Fruit fly (Drosophila melanogaster) whole organism, pupa: ENCODE results near the gene CG14369.

ENCODE experiments used
- CG10348 ChIP-seq: fragments of 200-800 bp; sonication (Bioruptor generic); IDR thresholded peaks from 2 replicates; pipeline ENCODE4 v1.3.6; 2022; ENCODE audit warnings: missing biosample characterization, missing genetic modification characterization
- CG12605 ChIP-seq: fragments of 200-800 bp; sonication (Bioruptor generic); IDR thresholded peaks from 2 replicates; pipeline ENCODE4 v1.3.6; 2022; ENCODE audit warnings: missing biosample characterization, missing genetic modification characterization
- CG13204 ChIP-seq: fragments of 200-800 bp; sonication (Bioruptor generic); optimal IDR thresholded peaks from 2 replicates; lab custom pipeline; 2018; ENCODE audit warnings: missing biosample characterization, mild to moderate bottlenecking, missing genetic modification characterization, moderate library complexity
- CG14655 ChIP-seq: fragments of 200-800 bp; sonication (Bioruptor generic); optimal IDR thresholded peaks from 3 replicates; lab custom pipeline; 2017; ENCODE audit warnings: mild to moderate bottlenecking, missing biosample characterization, missing genetic modification reagents, missing genetic modification characterization
- CG15710 ChIP-seq: fragments of 200-800 bp; sonication (Bioruptor generic); optimal IDR thresholded peaks from 2 replicates; lab custom pipeline; 2018; ENCODE audit warnings: missing biosample characterization, mild to moderate bottlenecking, missing genetic modification characterization, moderate library complexity
- CG17806 ChIP-seq: fragments of 200-800 bp; sonication (Bioruptor generic); optimal IDR thresholded peaks from 2 replicates; lab custom pipeline; 2018; ENCODE audit warnings: missing biosample characterization, mild to moderate bottlenecking, missing genetic modification characterization, moderate library complexity
- CG32121 ChIP-seq: fragments of 200-800 bp; sonication (Bioruptor generic); IDR thresholded peaks from 2 replicates; pipeline ENCODE4 v1.3.6; 2022; ENCODE audit warnings: missing biosample characterization, missing genetic modification characterization
- CG34367 ChIP-seq: fragments of 200-800 bp; sonication (Bioruptor generic); optimal IDR thresholded peaks from 2 replicates; lab custom pipeline; 2018; ENCODE audit warnings: missing biosample characterization, mild to moderate bottlenecking, missing genetic modification characterization
- CG4496 ChIP-seq: fragments of 200-800 bp; sonication (Bioruptor generic); IDR thresholded peaks from 3 replicates; pipeline ENCODE4 v1.3.6; 2022; ENCODE audit warnings: missing biosample characterization, missing genetic modification characterization
- CG8159 ChIP-seq: fragments of 200-800 bp; sonication (Bioruptor generic); optimal IDR thresholded peaks from 3 replicates; lab custom pipeline; 2018; ENCODE audit warnings: missing biosample characterization, mild to moderate bottlenecking, missing genetic modification characterization, moderate library complexity
- CG8301 ChIP-seq: fragments of 200-800 bp; sonication (Bioruptor generic); optimal IDR thresholded peaks from 2 replicates; lab custom pipeline; 2018; ENCODE audit warnings: missing biosample characterization, mild to moderate bottlenecking, missing genetic modification characterization
- CG9948 ChIP-seq: fragments of 200-800 bp; sonication (Bioruptor generic); optimal IDR thresholded peaks from 2 replicates; lab custom pipeline; 2018; ENCODE audit warnings: missing biosample characterization, mild to moderate bottlenecking, missing genetic modification characterization, moderate library complexity
- D1 ChIP-seq: fragments of 200-800 bp; sonication (Bioruptor generic); optimal IDR thresholded peaks from 2 replicates; lab custom pipeline; 2018; ENCODE audit warnings: missing biosample characterization, mild to moderate bottlenecking, missing genetic modification characterization, moderate library complexity
- EcR ChIP-seq: fragments of 200-800 bp; sonication (Bioruptor generic); optimal IDR thresholded peaks from 3 replicates; lab custom pipeline; 2019; ENCODE audit warnings: missing biosample characterization, missing genetic modification characterization, mild to moderate bottlenecking, moderate library complexity, missing genetic modification reagents
- Ets98B ChIP-seq: fragments of 200-800 bp; sonication (Bioruptor generic); IDR thresholded peaks from 2 replicates; pipeline ENCODE4 v1.3.6; 2022; ENCODE audit warnings: missing biosample characterization, missing genetic modification characterization
- Pif1A ChIP-seq: fragments of 200-800 bp; sonication (Bioruptor generic); optimal IDR thresholded peaks from 3 replicates; lab custom pipeline; 2016; ENCODE audit warnings: missing biosample characterization, missing genetic modification characterization
- Pif1B ChIP-seq: fragments of 200-800 bp; sonication (Bioruptor generic); optimal IDR thresholded peaks from 3 replicates; lab custom pipeline; 2016; ENCODE audit warnings: missing biosample characterization, missing genetic modification characterization
- Snoo ChIP-seq: fragments of 200-800 bp; sonication (Bioruptor generic); optimal IDR thresholded peaks from 3 replicates; lab custom pipeline; 2017; ENCODE audit warnings: missing biosample characterization, mild to moderate bottlenecking, missing genetic modification characterization, inconsistent platforms
- fd96Ca ChIP-seq: fragments of 200-800 bp; sonication (Bioruptor generic); IDR thresholded peaks from 3 replicates; pipeline ENCODE4 v1.3.6; 2022; ENCODE audit warnings: missing biosample characterization, missing genetic modification characterization
- gl ChIP-seq: fragments of 200-800 bp; sonication (Bioruptor generic); optimal IDR thresholded peaks from 2 replicates; lab custom pipeline; 2018; ENCODE audit warnings: missing biosample characterization, mild to moderate bottlenecking, missing genetic modification characterization
- rn ChIP-seq: fragments of 200-800 bp; sonication (Bioruptor generic); IDR thresholded peaks from 2 replicates; pipeline ENCODE4 v1.3.6; 2022; ENCODE audit warnings: missing biosample characterization, missing genetic modification characterization

Gene CG14369

dm6 chr3R:13596409-13596808, 4.0 kb upstream of the CG14369 start:
- TF ChIP-seq CG12605 (GFP tag; lab: Robert Waterston, UW) (no peak), EcR (no peak)

dm6 chr3R:13587697-13588096, 4.8 kb downstream of the CG14369 start, which contains the start of gene CG14370:
CG14370 (plus strand) TSS chr3R:13587997.
- TF ChIP-seq CG8301, result no peak
- no peak for TF ChIP-seq CG10348 (GFP tag; lab: Robert Waterston, UW)
- TF ChIP-seq Pif1A (GFP tag; lab: Kevin White, UChicago), result no peak
- TF ChIP-seq CG9948 (tag; lab: Kevin White, UChicago), result no peak
- TF ChIP-seq CG17806 (tag; lab: Kevin White, UChicago), result no peak
- TF ChIP-seq CG4496 (GFP tag; lab: Robert Waterston, UW), result no peak
- no peak for TF ChIP-seq Snoo (tag; lab: Kevin White, UChicago)
- TF ChIP-seq CG34367 (tag; lab: Kevin White, UChicago), result no peak
- TF ChIP-seq gl, result no peak
- TF ChIP-seq Pif1B, result no peak
- TF ChIP-seq rn (GFP tag; lab: Robert Waterston, UW), result no peak
- no peak for TF ChIP-seq CG8159 (tag; lab: Kevin White, UChicago)
- TF ChIP-seq, all 21 proteins: peak for 0

- TF ChIP-seq CG12605 (GFP tag; lab: Robert Waterston, UW) (peak; percentile 8; the same call in 1 of the 2 replicates), Snoo (tag; lab: Kevin White, UChicago) (no peak), CG34367 (tag; lab: Kevin White, UChicago) (no peak), CG8301 (no peak), CG4496 (GFP tag; lab: Robert Waterston, UW) (peak; percentile 71), CG13204 (GFP tag; lab: Kevin White, UChicago) (no peak)
Observed at dm6 chr3R:13553875-13554399, 38.5 kb downstream of the CG14369 start.

- no peak for TF ChIP-seq D1 (tag; lab: Kevin White, UChicago)
- no peak for TF ChIP-seq CG32121 (GFP tag; lab: Robert Waterston, UW)
- no peak for TF ChIP-seq CG13204 (GFP tag; lab: Kevin White, UChicago)
- no peak for TF ChIP-seq Pif1B
- TF ChIP-seq Pif1A (GFP tag; lab: Kevin White, UChicago), result no peak
- TF ChIP-seq CG8159 (tag; lab: Kevin White, UChicago), result no peak
- no peak for TF ChIP-seq CG10348 (GFP tag; lab: Robert Waterston, UW)
- no peak for TF ChIP-seq CG34367 (tag; lab: Kevin White, UChicago)
- TF ChIP-seq CG15710, result no peak
- no peak for TF ChIP-seq Ets98B (GFP tag; lab: Robert Waterston, UW)
- no peak for TF ChIP-seq EcR
Observed at dm6 chr3R:13553152-13553874, 39.1 kb downstream of the CG14369 start.

- TF ChIP-seq CG34367 (tag; lab: Kevin White, UChicago), result peak; percentile 11
- TF ChIP-seq CG9948 (tag; lab: Kevin White, UChicago), result peak; percentile 49
- TF ChIP-seq CG12605 (GFP tag; lab: Robert Waterston, UW), result no peak
- no peak for TF ChIP-seq rn (GFP tag; lab: Robert Waterston, UW)
- TF ChIP-seq CG17806 (tag; lab: Kevin White, UChicago), result peak; percentile 17
- TF ChIP-seq CG32121 (GFP tag; lab: Robert Waterston, UW), result peak; percentile 11; the same call in 1 of the 2 replicates
- TF ChIP-seq fd96Ca, result no peak
- TF ChIP-seq EcR, result no peak
- peak; percentile 10 for TF ChIP-seq Pif1B
- no peak for TF ChIP-seq CG4496 (GFP tag; lab: Robert Waterston, UW)
- TF ChIP-seq gl, result no peak
- TF ChIP-seq CG8301, result peak; percentile 55
- peak; percentile 35 for TF ChIP-seq Pif1A (GFP tag; lab: Kevin White, UChicago)
- peak; percentile 55 for TF ChIP-seq CG8159 (tag; lab: Kevin White, UChicago)
- TF ChIP-seq CG14655, result peak; percentile 57
- peak; percentile 34 for TF ChIP-seq CG15710
Observed at dm6 chr3R:13549515-13549914, 42.9 kb downstream of the CG14369 start.

- TF ChIP-seq fd96Ca (no peak), CG8301 (no peak), CG14655 (no peak), CG12605 (GFP tag; lab: Robert Waterston, UW) (no peak), Pif1B (no peak), CG17806 (tag; lab: Kevin White, UChicago) (no peak), Ets98B (GFP tag; lab: Robert Waterston, UW) (no peak), Snoo (tag; lab: Kevin White, UChicago) (no peak), CG32121 (GFP tag; lab: Robert Waterston, UW) (no peak), CG4496 (GFP tag; lab: Robert Waterston, UW) (no peak), CG8159 (tag; lab: Kevin White, UChicago) (no peak), rn (GFP tag; lab: Robert Waterston, UW) (no peak), CG15710 (no peak), gl (no peak), D1 (tag; lab: Kevin White, UChicago) (no peak), Pif1A (GFP tag; lab: Kevin White, UChicago) (no peak), CG13204 (GFP tag; lab: Kevin White, UChicago) (no peak), CG9948 (tag; lab: Kevin White, UChicago) (no peak)
- TF ChIP-seq, all 21 proteins: peak for 0
Observed at dm6 chr3R:13548441-13548818, 44.0 kb downstream of the CG14369 start.
